Fruit fly (Drosophila melanogaster): Measurements from ENCODE around the gene amrt.

- TF ChIP-seq CG33017 (tag; optimal IDR thresholded peaks at IDR 0.05) (no peak), CG11617 (GFP tag; optimal IDR thresholded peaks at IDR 0.05) (no peak), Hr96 (GFP tag; optimal IDR thresholded peaks at IDR 0.05) (no peak), toe (GFP tag; optimal IDR thresholded peaks at IDR 0.05) (no peak), CG7045 (GFP tag; optimal IDR thresholded peaks at IDR 0.05) (no peak), Crg-1 (GFP tag; optimal IDR thresholded peaks at IDR 0.05) (peak; percentile 7), CG7101 (tag; optimal IDR thresholded peaks at IDR 0.05) (peak; percentile 49), CG1620 (GFP tag; optimal IDR thresholded peaks at IDR 0.05) (peak; percentile 23), CG5204 (GFP tag; optimal IDR thresholded peaks at IDR 0.05) (no peak)
Observed at dm6 chrX:13821775-13822493, 39.7 kb downstream of the amrt start, which contains the start of gene Clic.

All from whole organism, adult.